Fruit fly (Drosophila melanogaster): Measurements from ENCODE around the gene smog.
A peak's percentile ranks its signal among the peaks of the same experiment; 100 is the strongest.

smog gene

dm6 chr2L:4887382-4888219, 34.9 kb downstream of the smog start (continued):
- TF ChIP-seq gt (GFP tag; IDR thresholded peaks at IDR 0.05) (no peak), CG7839 (tag; optimal IDR thresholded peaks at IDR 0.05) (peak; percentile 62), BtbVII (GFP tag; optimal IDR thresholded peaks at IDR 0.05) (peak; percentile 39), CG4404 (GFP tag; IDR thresholded peaks at IDR 0.05) (peak; percentile 41), CG6813 (GFP tag; optimal IDR thresholded peaks at IDR 0.05) (peak; percentile 1), CG4730 (GFP tag; IDR thresholded peaks at IDR 0.05) (peak; percentile 59), chinmo (GFP tag; IDR thresholded peaks at IDR 0.05; ENCODE audit: partially characterized antibody) (peak; percentile 58; the same call in 2 of the 4 replicates), CG15601 (tag; optimal IDR thresholded peaks at IDR 0.05) (no peak), CG3847 (GFP tag; IDR thresholded peaks at IDR 0.05) (peak; percentile 56), Aef1 (GFP tag; IDR thresholded peaks at IDR 0.05) (peak; percentile 64), Fer2 (tag; optimal IDR thresholded peaks at IDR 0.05) (no peak), scrt (GFP tag; optimal IDR thresholded peaks at IDR 0.05) (peak; percentile 8), CG34376 (GFP tag; optimal IDR thresholded peaks at IDR 0.05) (no peak), CG7987 (GFP tag; optimal IDR thresholded peaks at IDR 0.05) (no peak), Abd-B (GFP tag; optimal IDR thresholded peaks at IDR 0.05) (peak; percentile 42), CG16815 (GFP tag; optimal IDR thresholded peaks at IDR 0.05) (peak; percentile 57), Mes4 (GFP tag; optimal IDR thresholded peaks at IDR 0.05) (no peak), CG18619 (GFP tag; optimal IDR thresholded peaks at IDR 0.05) (peak; percentile 24), HHEX (GFP tag; optimal IDR thresholded peaks at IDR 0.05) (peak; percentile 4), CG6254 (GFP tag; optimal IDR thresholded peaks at IDR 0.05) (peak; percentile 22), dysf (GFP tag; IDR thresholded peaks at IDR 0.05) (peak; percentile 75), CG34224 (GFP tag; IDR thresholded peaks at IDR 0.05; ENCODE audit: partially characterized antibody) (no peak), sd (tag; optimal IDR thresholded peaks at IDR 0.05) (peak; percentile 68), CG7928 (GFP tag; optimal IDR thresholded peaks at IDR 0.05) (peak; percentile 17), CG9437 (GFP tag; optimal IDR thresholded peaks at IDR 0.05) (peak; percentile 3), az2 (GFP tag; optimal IDR thresholded peaks at IDR 0.05) (peak; percentile 56), ttk (GFP tag; IDR thresholded peaks at IDR 0.05) (peak; percentile 57), pum (GFP tag; optimal IDR thresholded peaks at IDR 0.05) (no peak), CG16863 (GFP tag; optimal IDR thresholded peaks at IDR 0.05) (no peak), sisA (GFP tag; IDR thresholded peaks at IDR 0.05) (peak; percentile 63), prd (optimal IDR thresholded peaks at IDR 0.05) (no peak), prd (GFP tag; IDR thresholded peaks at IDR 0.05) (peak; percentile 77), Dek (tag; optimal IDR thresholded peaks at IDR 0.05) (peak; percentile 40), CG17568 (GFP tag; optimal IDR thresholded peaks at IDR 0.05) (peak; percentile 21), CG17802 (tag; optimal IDR thresholded peaks at IDR 0.05) (peak; percentile 22), CG10321 (GFP tag; IDR thresholded peaks at IDR 0.05) (no peak), CG30431 (GFP tag; optimal IDR thresholded peaks at IDR 0.05) (peak; percentile 24), trem (tag; optimal IDR thresholded peaks at IDR 0.05) (peak; percentile 46), fd64A (GFP tag; optimal IDR thresholded peaks at IDR 0.05) (no peak), lola (GFP tag; optimal IDR thresholded peaks at IDR 0.05) (peak in 1 of 3 experiments; percentile 23), NfI (GFP tag; optimal IDR thresholded peaks at IDR 0.05) (peak; percentile 44), Vsx1 (GFP tag; optimal IDR thresholded peaks at IDR 0.05) (peak; percentile 6), CG6272 (GFP tag; IDR thresholded peaks at IDR 0.05) (peak; percentile 38; the same call in 1 of the 2 replicates), CG13424 (tag; optimal IDR thresholded peaks at IDR 0.05) (peak; percentile 57), shn (GFP tag; optimal IDR thresholded peaks at IDR 0.05) (peak; percentile 7), CG4617 (GFP tag; optimal IDR thresholded peaks at IDR 0.05; ENCODE audit: borderline replicate concordance) (no peak), danr (GFP tag; IDR thresholded peaks at IDR 0.05) (peak; percentile 59)
